Worm (Caenorhabditis elegans): ENCODE results near the gene ztf-14.

- TF ChIP-seq lin-40 (tag; optimal IDR thresholded peaks at IDR 0.05) = no peak
- TF ChIP-seq attf-3 (GFP tag; conservative IDR thresholded peaks at IDR 0.05) = no peak
- no peak for TF ChIP-seq unc-130 (GFP tag; optimal IDR thresholded peaks at IDR 0.05)
- no peak for TF ChIP-seq hlh-12 (tag; optimal IDR thresholded peaks at IDR 0.05)
- TF ChIP-seq atf-7 (tag; optimal IDR thresholded peaks at IDR 0.05) = no peak
- TF ChIP-seq bed-1 (GFP tag; IDR thresholded peaks at IDR 0.05) = no peak
- TF ChIP-seq nfya-1 (tag; optimal IDR thresholded peaks at IDR 0.05; ENCODE audit: borderline replicate concordance, insufficient read depth) = no peak
- no peak for TF ChIP-seq unc-62 (GFP tag; optimal IDR thresholded peaks at IDR 0.05)
- no peak for TF ChIP-seq attf-6 (GFP tag; IDR thresholded peaks at IDR 0.05)
Observed at ce11 chrX:14486503-14486902, 9.4 kb upstream of the ztf-14 start.
